Worm (Caenorhabditis elegans) whole organism, young adult: Measurements from ENCODE around the gene sto-6.
A peak's percentile ranks its signal among the peaks of the same experiment; 100 is the strongest.

Experiments
- B0261.1 ChIP-seq: sonication (generic microtip); optimal IDR thresholded peaks from 2 replicates; lab custom pipeline; 2016; ENCODE audit warnings: mild to moderate bottlenecking, missing genetic modification characterization, moderate library complexity, missing compliant biosample characterization
- F55B11.4 ChIP-seq: sonication (generic microtip); optimal IDR thresholded peaks from 2 replicates; lab custom pipeline; 2016; ENCODE audit warnings: missing compliant biosample characterization, missing genetic modification characterization, borderline replicate concordance; ENCODE audit not compliant: insufficient read depth
- K11D2.4 ChIP-seq: fragments of 200-800 bp; sonication (Bioruptor generic); IDR thresholded peaks from 2 replicates; pipeline ENCODE4 v1.3.6; 2022; ENCODE audit warnings: missing genetic modification reagents, missing genetic modification characterization, missing compliant biosample characterization
- Y53F4B.3 ChIP-seq: fragments of 200-800 bp; sonication (Bioruptor generic); IDR thresholded peaks from 2 replicates; pipeline ENCODE4 v1.3.6; 2022; ENCODE audit warnings: missing genetic modification reagents, missing genetic modification characterization, missing compliant biosample characterization
- Y53G8AR.9 ChIP-seq: fragments of 200-800 bp; sonication (Bioruptor generic); conservative IDR thresholded peaks from 2 replicates; pipeline ENCODE4 v1.3.6; 2022; ENCODE audit warnings: missing genetic modification reagents, missing genetic modification characterization, missing compliant biosample characterization
- Y67H2A.10 ChIP-seq: fragments of 200-800 bp; sonication (Bioruptor generic); conservative IDR thresholded peaks from 2 replicates; pipeline ENCODE4 v1.3.6; 2022; ENCODE audit warnings: missing genetic modification reagents, missing genetic modification characterization, missing compliant biosample characterization
- ZK185.1 ChIP-seq: sonication (generic microtip); optimal IDR thresholded peaks from 2 replicates; lab custom pipeline; 2016; ENCODE audit warnings: mild to moderate bottlenecking, missing genetic modification characterization, missing compliant biosample characterization; ENCODE audit not compliant: poor library complexity, severe bottlenecking
- aptf-3 ChIP-seq: fragments of 200-800 bp; sonication (Bioruptor generic); IDR thresholded peaks from 2 replicates; pipeline ENCODE4 v1.3.6; 2022; ENCODE audit warnings: missing genetic modification characterization, missing compliant biosample characterization
- attf-6 ChIP-seq: fragments of 200-800 bp; sonication (Bioruptor generic); IDR thresholded peaks from 2 replicates; pipeline ENCODE4 v1.3.6; 2022; ENCODE audit warnings: missing genetic modification reagents, missing genetic modification characterization, missing compliant biosample characterization
- ceh-100 ChIP-seq: fragments of 200-800 bp; sonication (Bioruptor generic); IDR thresholded peaks from 2 replicates; pipeline ENCODE4 v1.3.6; 2022; ENCODE audit warnings: missing genetic modification reagents, missing genetic modification characterization, missing compliant biosample characterization
- ceh-27 ChIP-seq: fragments of 200-800 bp; sonication (Bioruptor generic); optimal IDR thresholded peaks from 2 replicates; lab custom pipeline; 2018; ENCODE audit warnings: mild to moderate bottlenecking, missing genetic modification characterization, moderate library complexity, missing compliant biosample characterization
- ceh-91 ChIP-seq: fragments of 200-800 bp; sonication (Bioruptor generic); IDR thresholded peaks from 2 replicates; pipeline ENCODE4 v1.3.6; 2022; ENCODE audit warnings: missing genetic modification reagents, missing genetic modification characterization, missing compliant biosample characterization
- die-1 ChIP-seq: sonication (generic microtip); optimal IDR thresholded peaks from 2 replicates; lab custom pipeline; 2016; ENCODE audit warnings: missing genotype, mild to moderate bottlenecking, missing genetic modification characterization, missing compliant biosample characterization
- ets-4 ChIP-seq: fragments of 200-800 bp; sonication (Bioruptor generic); optimal IDR thresholded peaks from 2 replicates; lab custom pipeline; 2018; ENCODE audit warnings: mild to moderate bottlenecking, missing genetic modification characterization, missing compliant biosample characterization
- fkh-3 ChIP-seq: sonication (generic microtip); optimal IDR thresholded peaks from 2 replicates; lab custom pipeline; 2016; ENCODE audit warnings: mild to moderate bottlenecking, missing genetic modification characterization, missing compliant biosample characterization
- gei-17 ChIP-seq: fragments of 200-800 bp; sonication (Bioruptor generic); optimal IDR thresholded peaks from 2 replicates; lab custom pipeline; 2018; ENCODE audit warnings: mild to moderate bottlenecking, missing genetic modification characterization, missing compliant biosample characterization
- him-1 ChIP-seq: sonication (generic microtip); optimal IDR thresholded peaks from 2 replicates; lab custom pipeline; 2016; ENCODE audit warnings: missing genotype, missing genetic modification reagents, missing genetic modification characterization, missing compliant biosample characterization
- let-607 ChIP-seq, 2 experiments: fragments of 200-800 bp in 1 of 2; sonication (Bioruptor generic) in 1 of 2; sonication (generic microtip) in 1 of 2; optimal IDR thresholded peaks; 2 replicates each; lab custom pipeline; 2016 to 2018; ENCODE audit warnings: mild to moderate bottlenecking in 2 of 2, missing compliant biosample characterization in 2 of 2, missing genetic modification characterization in 2 of 2, moderate library complexity in 2 of 2, missing genotype in 1 of 2
- lin-26 ChIP-seq: fragments of 200-800 bp; sonication (Bioruptor generic); IDR thresholded peaks from 2 replicates; pipeline ENCODE4 v1.3.6; 2022; ENCODE audit warnings: missing genetic modification reagents, missing genetic modification characterization, missing compliant biosample characterization
- lin-54 ChIP-seq: fragments of 200-800 bp; sonication (Bioruptor generic); optimal IDR thresholded peaks from 2 replicates; lab custom pipeline; 2018; ENCODE audit warnings: mild to moderate bottlenecking, missing genetic modification characterization, missing compliant biosample characterization
- lsy-27 ChIP-seq: sonication (generic microtip); optimal IDR thresholded peaks from 2 replicates; lab custom pipeline; 2017; ENCODE audit warnings: missing genetic modification characterization, mild to moderate bottlenecking, missing compliant biosample characterization, antibody characterized with exemption, missing genotype, borderline replicate concordance; ENCODE audit not compliant: insufficient read depth
- madf-10 ChIP-seq: sonication (generic microtip); optimal IDR thresholded peaks from 2 replicates; lab custom pipeline; 2016; ENCODE audit warnings: mild to moderate bottlenecking, missing genetic modification characterization, missing compliant biosample characterization
- madf-6 ChIP-seq: fragments of 200-800 bp; sonication (Bioruptor generic); IDR thresholded peaks from 2 replicates; pipeline ENCODE4 v1.3.6; 2022; ENCODE audit warnings: missing genetic modification reagents, missing genetic modification characterization, missing compliant biosample characterization
- nfyb-1 ChIP-seq: fragments of 200-800 bp; sonication (Bioruptor generic); IDR thresholded peaks from 2 replicates; pipeline ENCODE4 v1.3.6; 2022; ENCODE audit warnings: missing genetic modification reagents, missing genetic modification characterization, missing compliant biosample characterization
- nhr-120 ChIP-seq: fragments of 200-800 bp; sonication (Bioruptor generic); IDR thresholded peaks from 2 replicates; pipeline ENCODE4 v1.3.6; 2022; ENCODE audit warnings: missing genetic modification characterization, missing compliant biosample characterization
- nhr-80 ChIP-seq: sonication (generic microtip); optimal IDR thresholded peaks from 2 replicates; lab custom pipeline; 2016; ENCODE audit warnings: missing genetic modification characterization, missing compliant biosample characterization
- pbrm-1 ChIP-seq: fragments of 200-800 bp; sonication (Bioruptor generic); IDR thresholded peaks from 2 replicates; pipeline ENCODE4 v1.3.6; 2022; ENCODE audit warnings: missing genetic modification reagents, missing genetic modification characterization, missing compliant biosample characterization
- pha-4 ChIP-seq: fragments of 150-350 bp; sonication (generic microtip); optimal IDR thresholded peaks from 2 replicates; lab custom pipeline; 2014; ENCODE audit warnings: missing biosample characterization, missing genetic modification reagents, missing genetic modification characterization
- rcor-1 ChIP-seq: fragments of 200-800 bp; sonication (Bioruptor generic); IDR thresholded peaks from 2 replicates; pipeline ENCODE4 v1.3.6; 2022; ENCODE audit warnings: missing genetic modification reagents, missing genetic modification characterization, missing compliant biosample characterization
- rec-8 ChIP-seq, 2 experiments: sonication (generic microtip); optimal IDR thresholded peaks; 2 replicates each; lab custom pipeline; 2016; ENCODE audit warnings: mild to moderate bottlenecking in 2 of 2, missing genetic modification characterization in 2 of 2, missing genetic modification reagents in 2 of 2, missing genotype in 2 of 2, missing biosample characterization in 1 of 2, missing compliant biosample characterization in 1 of 2, moderate library complexity in 1 of 2
- sptf-2 ChIP-seq: fragments of 200-800 bp; sonication (Bioruptor generic); optimal IDR thresholded peaks from 2 replicates; lab custom pipeline; 2018; ENCODE audit warnings: mild to moderate bottlenecking, missing genetic modification characterization, missing compliant biosample characterization
- unc-130 ChIP-seq: sonication (generic microtip); optimal IDR thresholded peaks from 2 replicates; lab custom pipeline; 2016; ENCODE audit warnings: missing genetic modification reagents, missing genetic modification characterization, missing compliant biosample characterization
- unc-62 ChIP-seq: fragments of 150-350 bp; optimal IDR thresholded peaks from 2 replicates; lab custom pipeline; 2014; ENCODE audit warnings: missing biosample characterization, missing genetic modification reagents, missing genetic modification characterization
- ztf-22 ChIP-seq: fragments of 200-800 bp; sonication (Bioruptor generic); optimal IDR thresholded peaks from 2 replicates; lab custom pipeline; 2018; ENCODE audit warnings: mild to moderate bottlenecking, missing genetic modification characterization, moderate library complexity, missing compliant biosample characterization
- ztf-3 ChIP-seq: fragments of 200-800 bp; sonication (Bioruptor generic); optimal IDR thresholded peaks from 2 replicates; lab custom pipeline; 2018; ENCODE audit warnings: mild to moderate bottlenecking, missing genetic modification characterization, missing compliant biosample characterization

The sto-6 gene

ce11 chrX:11605766-11606490, 26.3 kb upstream of the sto-6 start (continued):
- peak; percentile 74 for TF ChIP-seq ztf-22 (GFP tag; lab: Kevin White, UChicago)
- peak; percentile 98 for TF ChIP-seq ztf-3 (GFP tag; lab: Kevin White, UChicago)
- TF ChIP-seq nfyb-1 (GFP tag; lab: Robert Waterston, UW), result peak; percentile 96
- TF ChIP-seq, all 124 proteins: peak for 69

ce11 chrX:11606815-11607499, 25.2 kb upstream of the sto-6 start:
- TF ChIP-seq ceh-27 (GFP tag; lab: Kevin White, UChicago) (no peak), K11D2.4 (GFP tag; lab: Robert Waterston, UW) (no peak), gei-17 (GFP tag; lab: Kevin White, UChicago) (no peak)

- no peak for TF ChIP-seq nhr-120 (GFP tag; lab: Robert Waterston, UW)
- TF ChIP-seq rec-8 (tag; optimal IDR thresholded peaks at IDR 0.05; lab: Kevin White, UChicago), result no peak
- no peak for TF ChIP-seq ceh-100 (GFP tag; lab: Robert Waterston, UW)
- no peak for TF ChIP-seq F55B11.4 (tag; lab: Kevin White, UChicago)
- no peak for TF ChIP-seq die-1 (tag; lab: Kevin White, UChicago)
- no peak for TF ChIP-seq unc-130 (GFP tag; lab: Kevin White, UChicago)
- TF ChIP-seq fkh-3 (tag; lab: Kevin White, UChicago), result no peak
- no peak for TF ChIP-seq Y67H2A.10 (GFP tag; lab: Robert Waterston, UW)
- no peak for TF ChIP-seq ceh-91
- TF ChIP-seq pha-4 (tag; lab: Kevin White, UChicago), result no peak
- no peak for TF ChIP-seq unc-62 (GFP tag; lab: Kevin White, UChicago)
- no peak for TF ChIP-seq rcor-1 (GFP tag; lab: Robert Waterston, UW)
- TF ChIP-seq ztf-3 (GFP tag; lab: Kevin White, UChicago), result no peak
- TF ChIP-seq attf-6 (GFP tag; lab: Robert Waterston, UW), result no peak
- TF ChIP-seq madf-10 (tag; lab: Kevin White, UChicago), result no peak
- no peak for TF ChIP-seq sptf-2 (GFP tag; lab: Kevin White, UChicago)
Measured at ce11 chrX:11607500-11607823, 24.7 kb upstream of the sto-6 start.

- TF ChIP-seq nhr-80, result peak; percentile 76
- TF ChIP-seq lsy-27, result no peak
- no peak for TF ChIP-seq lin-26 (GFP tag; lab: Robert Waterston, UW)
- TF ChIP-seq ZK185.1 (tag; lab: Kevin White, UChicago), result peak; percentile 8
- TF ChIP-seq pbrm-1 (GFP tag; lab: Robert Waterston, UW), result no peak
- TF ChIP-seq madf-6 (GFP tag; lab: Robert Waterston, UW), result no peak
- no peak for TF ChIP-seq ceh-91
- no peak for TF ChIP-seq lin-54 (GFP tag; lab: Kevin White, UChicago)
- TF ChIP-seq unc-62 (GFP tag; lab: Kevin White, UChicago), result peak; percentile 95
- TF ChIP-seq let-607 (tag; optimal IDR thresholded peaks at IDR 0.05; lab: Kevin White, UChicago), result peak; percentile 61 to 64
- TF ChIP-seq ztf-22 (GFP tag; lab: Kevin White, UChicago), result peak; percentile 18
- TF ChIP-seq ets-4 (GFP tag; lab: Kevin White, UChicago), result peak; percentile 17
- no peak for TF ChIP-seq Y53F4B.3 (GFP tag; lab: Robert Waterston, UW)
- no peak for TF ChIP-seq aptf-3
- 0 out of 2 replicates have a peak, but pooled peaks have one; percentile 21 for TF ChIP-seq Y53G8AR.9 (GFP tag; lab: Robert Waterston, UW)
- TF ChIP-seq him-1 (tag; lab: Kevin White, UChicago), result no peak
- TF ChIP-seq B0261.1 (tag; lab: Kevin White, UChicago), result no peak
- TF ChIP-seq ztf-3 (GFP tag; lab: Kevin White, UChicago), result no peak
Measured at ce11 chrX:11608110-11608759, 24.0 kb upstream of the sto-6 start.
